Worm (Caenorhabditis elegans): Measurements from ENCODE around the gene str-238.

The str-238 gene

ce11 chrV:727484-728351 is 37.1 kb upstream of the str-238 start, which contains the start of the genes icl-1 and srh-2 (continued):
- peak; percentile 38; the same call in 1 of the 2 replicates for TF ChIP-seq lin-29 (GFP tag; IDR thresholded peaks at IDR 0.05)
- peak; percentile 64 for TF ChIP-seq nhr-10 (tag; optimal IDR thresholded peaks at IDR 0.05)
- 0 out of 2 replicates have a peak, but pooled peaks have one; percentile 46 for TF ChIP-seq nhr-42 (GFP tag; IDR thresholded peaks at IDR 0.05)
- TF ChIP-seq ceh-20 (GFP tag; IDR thresholded peaks at IDR 0.05) = peak; percentile 9; the same call in 1 of the 2 replicates
- peak; percentile 76 for TF ChIP-seq set-16 (GFP tag; IDR thresholded peaks at IDR 0.05)
- TF ChIP-seq pha-4 (GFP tag; IDR thresholded peaks at IDR 0.05) = peak; percentile 43; the same call in 1 of the 2 replicates
- TF ChIP-seq pha-4 (tag; optimal IDR thresholded peaks at IDR 0.05) = no peak
- TF ChIP-seq egl-43 (GFP tag; IDR thresholded peaks at IDR 0.05) = peak; percentile 73
- no peak for TF ChIP-seq daf-8 (GFP tag; IDR thresholded peaks at IDR 0.05)
- peak; percentile 68; the same call in 1 of the 2 replicates for TF ChIP-seq daf-19 (GFP tag; conservative IDR thresholded peaks at IDR 0.05)
- peak; percentile 6 for TF ChIP-seq ctbp-1 (GFP tag; IDR thresholded peaks at IDR 0.05)
- TF ChIP-seq madf-5 (GFP tag; IDR thresholded peaks at IDR 0.05) = 0 out of 4 replicates have a peak, but pooled peaks of 1 of the 2 experiments have one; percentile 25
- peak; percentile 65 for TF ChIP-seq Y5F2A.4 (GFP tag; optimal IDR thresholded peaks at IDR 0.05)
- TF ChIP-seq dmd-8 (GFP tag; IDR thresholded peaks at IDR 0.05) = no peak; the same call in 1 of the 2 replicates
- TF ChIP-seq nhr-48 (tag; optimal IDR thresholded peaks at IDR 0.05) = peak; percentile 40
- peak; percentile 48; the same call in 1 of the 2 replicates for TF ChIP-seq mdt-29 (GFP tag; IDR thresholded peaks at IDR 0.05)
- peak; percentile 55 for TF ChIP-seq mes-2 (tag; optimal IDR thresholded peaks at IDR 0.05; ENCODE audit: poor library complexity, severe bottlenecking)
- TF ChIP-seq hmg-1.1 (GFP tag; IDR thresholded peaks at IDR 0.05) = peak; percentile 42; the same call in 1 of the 2 replicates

- peak; percentile 64 for TF ChIP-seq nhr-48 (tag; optimal IDR thresholded peaks at IDR 0.05)
- TF ChIP-seq sdz-12 (GFP tag; optimal IDR thresholded peaks at IDR 0.05) = no peak
- peak; percentile 59 for TF ChIP-seq mxl-3 (GFP tag; optimal IDR thresholded peaks at IDR 0.05)
- TF ChIP-seq madf-9 (GFP tag; conservative IDR thresholded peaks at IDR 0.05) = no peak
- TF ChIP-seq ztf-7 (tag; optimal IDR thresholded peaks at IDR 0.05) = no peak
- no peak for TF ChIP-seq unc-39 (tag; optimal IDR thresholded peaks at IDR 0.05)
- no peak for TF ChIP-seq Y5F2A.4 (GFP tag; optimal IDR thresholded peaks at IDR 0.05)
- no peak for TF ChIP-seq unc-62 (GFP tag; optimal IDR thresholded peaks at IDR 0.05 in 1 of 2)
- TF ChIP-seq unc-62 (tag; optimal IDR thresholded peaks at IDR 0.05) = no peak
- TF ChIP-seq ZK546.5 (tag; optimal IDR thresholded peaks at IDR 0.05) = no peak
- TF ChIP-seq nhr-25 (tag; optimal IDR thresholded peaks at IDR 0.05; ENCODE audit: borderline replicate concordance, insufficient read depth) = no peak
- TF ChIP-seq hif-1 (tag; optimal IDR thresholded peaks at IDR 0.05) = no peak
- TF ChIP-seq dmd-6 (GFP tag; IDR thresholded peaks at IDR 0.05) = peak; percentile 13; the same call in 1 of the 2 replicates
- TF ChIP-seq ceh-20 (GFP tag; IDR thresholded peaks at IDR 0.05) = no peak; the same call in 1 of the 2 replicates
- no peak for TF ChIP-seq lim-7 (GFP tag; IDR thresholded peaks at IDR 0.05)
- TF ChIP-seq ama-1 (optimal IDR thresholded peaks at IDR 0.05) = no peak
- no peak for TF ChIP-seq D1046.2 (GFP tag; IDR thresholded peaks at IDR 0.05)
- no peak for TF ChIP-seq F10B5.3 (tag; optimal IDR thresholded peaks at IDR 0.05)
- TF ChIP-seq nhr-28 (tag; optimal IDR thresholded peaks at IDR 0.05) = peak; percentile 68
- no peak for TF ChIP-seq cey-2 (tag; optimal IDR thresholded peaks at IDR 0.05; ENCODE audit: borderline replicate concordance, insufficient read depth)
- TF ChIP-seq Y75B8A.6 (GFP tag; IDR thresholded peaks at IDR 0.05) = 0 out of 2 replicates have a peak, but pooled peaks have one; percentile 10
- TF ChIP-seq F26F4.8 (GFP tag; conservative IDR thresholded peaks at IDR 0.05) = no peak
- TF ChIP-seq mdt-29 (GFP tag; IDR thresholded peaks at IDR 0.05) = no peak
- TF ChIP-seq aly-2 (tag; optimal IDR thresholded peaks at IDR 0.05) = no peak
- 0 out of 2 replicates have a peak, but pooled peaks have one; percentile 28 for TF ChIP-seq Y105C5A.15 (GFP tag; IDR thresholded peaks at IDR 0.05)
- TF ChIP-seq vab-7 (GFP tag; IDR thresholded peaks at IDR 0.05) = no peak
- no peak for TF ChIP-seq daf-8 (GFP tag; IDR thresholded peaks at IDR 0.05)
- no peak for TF ChIP-seq lin-13 (GFP tag; optimal IDR thresholded peaks at IDR 0.05)
- no peak for TF ChIP-seq F37D6.2 (tag; optimal IDR thresholded peaks at IDR 0.05)
- TF ChIP-seq rbr-2 (tag; optimal IDR thresholded peaks at IDR 0.05) = no peak
- 0 out of 2 replicates have a peak, but pooled peaks have one; percentile 16 for TF ChIP-seq dmd-9 (GFP tag; IDR thresholded peaks at IDR 0.05)
- peak in 1 of 2 experiments; percentile 69 for TF ChIP-seq lsy-2 (tag; optimal IDR thresholded peaks at IDR 0.05)
Observed at ce11 chrV:728822-729493, 35.9 kb upstream of the str-238 start.
